Worm (Caenorhabditis elegans) whole organism, early embryonic: ENCODE measurements around the gene C06E4.8.

Experiments
- B0310.2 ChIP-seq: sonication (generic microtip); optimal IDR thresholded peaks from 2 replicates; lab custom pipeline; 2016; ENCODE audit warnings: mild to moderate bottlenecking, missing genetic modification characterization, missing compliant biosample characterization
- ama-1 ChIP-seq: fragments of 150-350 bp; optimal IDR thresholded peaks from 2 replicates; lab custom pipeline; 2014
- ceh-13 ChIP-seq: fragments of 200-800 bp; sonication (Bioruptor generic); optimal IDR thresholded peaks from 2 replicates; lab custom pipeline; 2018; ENCODE audit warnings: mild to moderate bottlenecking, missing genetic modification characterization, missing compliant biosample characterization
- flt-1 ChIP-seq: fragments of 200-800 bp; sonication (Bioruptor generic); IDR thresholded peaks from 2 replicates; pipeline ENCODE4 v1.3.6; 2022; ENCODE audit warnings: missing genetic modification characterization, missing compliant biosample characterization
- hmbx-1 ChIP-seq: sonication (generic microtip); optimal IDR thresholded peaks from 2 replicates; lab custom pipeline; 2016; ENCODE audit warnings: mild to moderate bottlenecking, missing genetic modification characterization, missing compliant biosample characterization
- sea-1 ChIP-seq: fragments of 200-800 bp; sonication (Bioruptor generic); conservative IDR thresholded peaks from 2 replicates; pipeline ENCODE4 v1.3.6; 2022; ENCODE audit warnings: missing genetic modification characterization, missing compliant biosample characterization

DNA sequence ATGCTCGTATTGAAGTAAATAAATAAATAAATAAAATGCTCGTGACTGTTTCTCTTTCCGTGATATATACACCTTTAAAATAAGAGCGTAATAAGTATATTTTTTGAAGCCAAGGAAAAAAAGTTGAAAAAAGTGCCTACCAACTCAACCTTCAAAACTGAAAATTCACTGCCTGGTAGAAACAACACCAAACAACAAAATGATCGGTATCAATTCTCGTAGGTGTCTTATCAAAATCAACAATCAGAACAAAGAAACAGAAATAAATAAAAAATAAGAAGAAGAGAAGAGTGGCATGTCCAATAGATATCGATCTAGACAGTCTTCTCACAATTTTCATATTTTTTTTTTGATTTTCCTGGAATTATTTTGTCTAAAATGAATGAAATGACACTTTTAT is 41.8 kb downstream of the C06E4.8 start, which contains the start of gene afmd-1:
- TF ChIP-seq flt-1 (GFP tag; lab: Robert Waterston, UW): no peak
- TF ChIP-seq hmbx-1 (tag; lab: Kevin White, UChicago): no peak
- no peak for TF ChIP-seq B0310.2 (tag; lab: Kevin White, UChicago)
- TF ChIP-seq ceh-13 (GFP tag; lab: Kevin White, UChicago): no peak
- no peak for TF ChIP-seq ama-1 (lab: Kevin White, UChicago)
- TF ChIP-seq sea-1 (GFP tag; lab: Robert Waterston, UW): no peak
